Fruit fly (Drosophila melanogaster) whole organism, embryonic: ENCODE results near the gene Acp1.

Experiments used
- CG12155 ChIP-seq: fragments of 200-800 bp; sonication (Bioruptor generic); optimal IDR thresholded peaks from 3 replicates; lab custom pipeline; 2016; ENCODE audit warnings: missing biosample characterization, missing genetic modification characterization
- CG12391 ChIP-seq: fragments of 200-800 bp; sonication (Bioruptor generic); optimal IDR thresholded peaks from 3 replicates; lab custom pipeline; 2018; ENCODE audit warnings: missing biosample characterization, mild to moderate bottlenecking, missing genetic modification characterization, moderate library complexity
- CG1603 ChIP-seq: fragments of 200-800 bp; sonication (Bioruptor generic); optimal IDR thresholded peaks from 2 replicates; lab custom pipeline; 2019; ENCODE audit warnings: missing biosample characterization, mild to moderate bottlenecking, missing genetic modification characterization, moderate library complexity
- CG34376 ChIP-seq: fragments of 200-800 bp; sonication (Bioruptor generic); optimal IDR thresholded peaks from 2 replicates; lab custom pipeline; 2018; ENCODE audit warnings: missing biosample characterization, mild to moderate bottlenecking, missing genetic modification characterization
- CG7271 ChIP-seq: fragments of 200-800 bp; sonication (Bioruptor generic); optimal IDR thresholded peaks from 2 replicates; lab custom pipeline; 2018; ENCODE audit warnings: missing biosample characterization, mild to moderate bottlenecking, missing genetic modification characterization, moderate library complexity
- Dad ChIP-seq: fragments of 200-800 bp; sonication (Bioruptor generic); optimal IDR thresholded peaks from 3 replicates; lab custom pipeline; 2016; ENCODE audit warnings: missing biosample characterization, missing genetic modification characterization
- Neu2 ChIP-seq: fragments of 200-800 bp; sonication (Bioruptor generic); optimal IDR thresholded peaks from 3 replicates; lab custom pipeline; 2016; ENCODE audit warnings: missing biosample characterization, missing genetic modification characterization, borderline replicate concordance
- ttk ChIP-seq: fragments of 200-800 bp; sonication (Bioruptor generic); IDR thresholded peaks from 2 replicates; pipeline ENCODE4 v2.1.2; 2022; ENCODE audit warnings: missing biosample characterization, missing genetic modification characterization
- zfh1 ChIP-seq: fragments of 200-800 bp; sonication (Bioruptor generic); IDR thresholded peaks from 3 replicates; pipeline ENCODE4 v1.3.6; 2022; ENCODE audit warnings: missing biosample characterization, missing genetic modification characterization

DNA sequence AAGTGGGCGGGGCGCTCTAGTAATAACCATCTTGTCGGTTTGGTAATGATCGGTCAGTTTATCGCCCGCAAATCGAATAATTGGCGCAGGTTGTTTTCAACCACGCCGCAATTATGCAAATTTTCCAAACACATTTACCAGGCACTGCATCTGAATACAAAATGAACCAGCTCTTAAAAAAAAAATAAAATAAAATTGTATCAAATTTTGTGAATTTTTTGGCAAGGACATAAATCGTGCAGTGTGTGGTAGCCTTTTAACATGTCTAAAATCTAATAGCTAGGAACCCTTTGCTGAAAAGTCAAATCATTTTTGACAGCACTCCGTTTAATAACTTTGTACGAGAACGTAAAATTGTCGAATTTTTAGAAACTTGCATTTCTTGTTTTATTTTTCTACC lies 5.6 kb upstream of the Acp1 start, which contains the start of gene ATPsynGL:
- TF ChIP-seq Neu2 (GFP tag; lab: Kevin White, UChicago): no peak
- no peak for TF ChIP-seq CG7271 (tag; lab: Kevin White, UChicago)
- no peak for TF ChIP-seq CG12391 (tag; lab: Kevin White, UChicago)
- no peak for TF ChIP-seq CG1603 (tag; lab: Kevin White, UChicago)
- TF ChIP-seq zfh1 (GFP tag; lab: Robert Waterston, UW): no peak
- TF ChIP-seq CG34376 (GFP tag; lab: Kevin White, UChicago): no peak
- no peak for TF ChIP-seq ttk (GFP tag; lab: Robert Waterston, UW)
- no peak for TF ChIP-seq Dad (GFP tag; lab: Kevin White, UChicago)
- TF ChIP-seq CG12155 (GFP tag; lab: Kevin White, UChicago): no peak
